Fruit fly (Drosophila melanogaster) whole organism, embryonic: ENCODE results near the gene Rpt5.

Source experiments
- Asciz ChIP-seq: fragments of 200-800 bp; sonication (Bioruptor generic); optimal IDR thresholded peaks from 2 replicates; lab custom pipeline; 2017; ENCODE audit warnings: missing biosample characterization, mild to moderate bottlenecking, missing genetic modification characterization, missing genetic modification reagents
- B-H1 ChIP-seq: fragments of 200-800 bp; sonication (Bioruptor generic); IDR thresholded peaks from 3 replicates; pipeline ENCODE4 v1.3.6; 2022; ENCODE audit warnings: missing biosample characterization, missing genetic modification characterization
- BEAF-32 ChIP-seq: fragments of 200-800 bp; sonication (Bioruptor generic); optimal IDR thresholded peaks from 3 replicates; lab custom pipeline; 2017; ENCODE audit warnings: missing biosample characterization, missing genetic modification characterization, mild to moderate bottlenecking, moderate library complexity, missing genetic modification reagents
- CG11723 ChIP-seq: fragments of 200-800 bp; sonication (Bioruptor generic); optimal IDR thresholded peaks from 2 replicates; lab custom pipeline; 2017; ENCODE audit warnings: missing biosample characterization, mild to moderate bottlenecking, missing genetic modification characterization
- CG13123 ChIP-seq: fragments of 200-800 bp; sonication (Bioruptor generic); optimal IDR thresholded peaks from 2 replicates; lab custom pipeline; 2016; ENCODE audit warnings: missing biosample characterization, missing genetic modification characterization
- CG13894 ChIP-seq: fragments of 200-800 bp; sonication (Bioruptor generic); optimal IDR thresholded peaks from 3 replicates; lab custom pipeline; 2018; ENCODE audit warnings: missing biosample characterization, mild to moderate bottlenecking, missing genetic modification characterization, moderate library complexity
- CG14050 ChIP-seq: fragments of 200-800 bp; sonication (Bioruptor generic); IDR thresholded peaks from 3 replicates; pipeline ENCODE4 v1.3.6; 2022; ENCODE audit warnings: missing biosample characterization, missing genetic modification characterization
- CG15073 ChIP-seq: fragments of 200-800 bp; sonication (Bioruptor generic); optimal IDR thresholded peaks from 2 replicates; lab custom pipeline; 2016; ENCODE audit warnings: missing biosample characterization, missing genetic modification characterization
- CG17328 ChIP-seq: fragments of 200-800 bp; sonication (Bioruptor generic); IDR thresholded peaks from 2 replicates; pipeline ENCODE4 v1.3.6; 2022; ENCODE audit warnings: missing biosample characterization, missing genetic modification characterization
- CG2712 ChIP-seq: fragments of 200-800 bp; optimal IDR thresholded peaks from 3 replicates; lab custom pipeline; 2019; ENCODE audit warnings: missing biosample characterization, mild to moderate bottlenecking, missing genetic modification characterization, moderate library complexity
- CG31388 ChIP-seq: fragments of 200-800 bp; sonication (Bioruptor generic); optimal IDR thresholded peaks from 2 replicates; lab custom pipeline; 2016; ENCODE audit warnings: missing biosample characterization, missing genetic modification characterization
- CG33213 ChIP-seq: fragments of 200-800 bp; sonication (Bioruptor generic); optimal IDR thresholded peaks from 3 replicates; lab custom pipeline; 2016; ENCODE audit warnings: missing biosample characterization, missing genetic modification characterization
- CG3995 ChIP-seq: fragments of 200-800 bp; sonication (Bioruptor generic); optimal IDR thresholded peaks from 3 replicates; lab custom pipeline; 2016; ENCODE audit warnings: missing biosample characterization, missing genetic modification characterization
- CG6175 ChIP-seq: fragments of 200-800 bp; sonication (Bioruptor generic); IDR thresholded peaks from 3 replicates; pipeline ENCODE4 v1.3.6; 2022; ENCODE audit warnings: missing biosample characterization, missing genetic modification characterization
- CG6689 ChIP-seq: fragments of 200-800 bp; sonication (Bioruptor generic); IDR thresholded peaks from 2 replicates; pipeline ENCODE4 v1.3.6; 2022; ENCODE audit warnings: missing biosample characterization, missing genetic modification characterization
- CG7357 ChIP-seq: fragments of 200-800 bp; sonication (Bioruptor generic); IDR thresholded peaks from 3 replicates; pipeline ENCODE4 v1.3.6; 2022; ENCODE audit warnings: missing biosample characterization, missing genetic modification characterization
- CG7745 ChIP-seq: fragments of 200-800 bp; sonication (Bioruptor generic); optimal IDR thresholded peaks from 2 replicates; lab custom pipeline; 2018; ENCODE audit warnings: missing biosample characterization, mild to moderate bottlenecking, missing genetic modification characterization, moderate library complexity
- Camta ChIP-seq: fragments of 200-800 bp; sonication (Bioruptor generic); optimal IDR thresholded peaks from 2 replicates; lab custom pipeline; 2016; ENCODE audit warnings: missing biosample characterization, missing genetic modification characterization
- Dp ChIP-seq: fragments of 200-800 bp; sonication (Bioruptor generic); optimal IDR thresholded peaks from 2 replicates; lab custom pipeline; 2018; ENCODE audit warnings: missing biosample characterization, mild to moderate bottlenecking, missing genetic modification characterization, moderate library complexity
- H15 ChIP-seq: fragments of 200-800 bp; sonication (Bioruptor generic); IDR thresholded peaks from 3 replicates; pipeline ENCODE4 v1.3.6; 2022; ENCODE audit warnings: missing biosample characterization, missing genetic modification characterization
- H2.0 ChIP-seq: fragments of 200-800 bp; sonication (Bioruptor generic); IDR thresholded peaks from 2 replicates; pipeline ENCODE4 v1.3.6; 2022; ENCODE audit warnings: missing biosample characterization, missing genetic modification characterization
- HLH54F ChIP-seq: fragments of 200-800 bp; sonication (Bioruptor generic); optimal IDR thresholded peaks from 3 replicates; lab custom pipeline; 2016; ENCODE audit warnings: missing biosample characterization, missing genetic modification characterization
- Kr ChIP-seq: fragments of 200-800 bp; sonication (Bioruptor generic); optimal IDR thresholded peaks from 2 replicates; lab custom pipeline; 2017; ENCODE audit warnings: missing biosample characterization, mild to moderate bottlenecking, missing genetic modification characterization
- MTF-1 ChIP-seq: fragments of 200-800 bp; sonication (Bioruptor generic); optimal IDR thresholded peaks from 2 replicates; lab custom pipeline; 2018; ENCODE audit warnings: missing biosample characterization, mild to moderate bottlenecking, missing genetic modification characterization, borderline replicate concordance
- Mad ChIP-seq: fragments of 200-800 bp; sonication (Bioruptor generic); optimal IDR thresholded peaks from 2 replicates; lab custom pipeline; 2016; ENCODE audit warnings: missing biosample characterization, missing genetic modification characterization
- Mes4 ChIP-seq: fragments of 200-800 bp; sonication (Bioruptor generic); optimal IDR thresholded peaks from 2 replicates; lab custom pipeline; 2016; ENCODE audit warnings: missing biosample characterization, missing genetic modification characterization
- Rfx ChIP-seq: fragments of 200-800 bp; sonication (Bioruptor generic); IDR thresholded peaks from 2 replicates; pipeline ENCODE4 v1.3.6; 2022; ENCODE audit warnings: missing biosample characterization, missing genetic modification characterization
- Sry-β ChIP-seq: fragments of 200-800 bp; sonication (Bioruptor generic); optimal IDR thresholded peaks from 2 replicates; lab custom pipeline; 2018; ENCODE audit warnings: missing biosample characterization, mild to moderate bottlenecking, missing genetic modification characterization, moderate library complexity
- abd-A ChIP-seq: fragments of 200-800 bp; sonication (Bioruptor generic); optimal IDR thresholded peaks from 3 replicates; lab custom pipeline; 2019; ENCODE audit warnings: missing biosample characterization, mild to moderate bottlenecking, missing genetic modification characterization, moderate library complexity
- ara ChIP-seq: fragments of 200-800 bp; sonication (Bioruptor generic); IDR thresholded peaks from 2 replicates; pipeline ENCODE4 v1.3.6; 2022; ENCODE audit warnings: missing biosample characterization, missing genetic modification characterization
- bab2 ChIP-seq: fragments of 200-800 bp; sonication (Bioruptor generic); optimal IDR thresholded peaks from 2 replicates; lab custom pipeline; 2016; ENCODE audit warnings: missing biosample characterization, missing genetic modification characterization
- bcd ChIP-seq: fragments of 200-800 bp; sonication (Bioruptor generic); optimal IDR thresholded peaks from 2 replicates; lab custom pipeline; 2017; ENCODE audit warnings: missing biosample characterization, mild to moderate bottlenecking, missing genetic modification characterization
- br ChIP-seq: fragments of >200 bp; optimal IDR thresholded peaks from 2 replicates; lab custom pipeline; 2017
- disco-r ChIP-seq: fragments of 200-800 bp; sonication (Bioruptor generic); optimal IDR thresholded peaks from 2 replicates; lab custom pipeline; 2016; ENCODE audit warnings: missing biosample characterization, missing genetic modification characterization
- ewg ChIP-seq: fragments of 200-800 bp; sonication (Bioruptor generic); optimal IDR thresholded peaks from 3 replicates; lab custom pipeline; 2017; ENCODE audit warnings: mild to moderate bottlenecking, missing biosample characterization, missing genetic modification reagents, missing genetic modification characterization
- h ChIP-seq: fragments of >200 bp; optimal IDR thresholded peaks from 2 replicates; lab custom pipeline; 2017
- her ChIP-seq: fragments of 200-800 bp; sonication (Bioruptor generic); optimal IDR thresholded peaks from 2 replicates; lab custom pipeline; 2016; ENCODE audit warnings: missing biosample characterization, missing genetic modification characterization
- hth ChIP-seq: fragments of >200 bp; optimal IDR thresholded peaks from 2 replicates; lab custom pipeline; 2017; ENCODE audit warnings: inconsistent platforms
- mld ChIP-seq: fragments of 200-800 bp; sonication (Bioruptor generic); IDR thresholded peaks from 3 replicates; pipeline ENCODE4 v1.3.6; 2022; ENCODE audit warnings: missing biosample characterization, missing genetic modification characterization; ENCODE audit not compliant: partially characterized antibody
- nau ChIP-seq: fragments of 200-800 bp; sonication (Bioruptor generic); optimal IDR thresholded peaks from 3 replicates; lab custom pipeline; 2017; ENCODE audit warnings: missing biosample characterization, mild to moderate bottlenecking, missing genetic modification characterization, missing genetic modification reagents
- nerfin-1 ChIP-seq: fragments of 200-800 bp; sonication (Bioruptor generic); optimal IDR thresholded peaks from 3 replicates; lab custom pipeline; 2019; ENCODE audit warnings: missing biosample characterization, mild to moderate bottlenecking, missing genetic modification characterization, moderate library complexity
- nmo ChIP-seq: fragments of 200-800 bp; sonication (Bioruptor generic); optimal IDR thresholded peaks from 2 replicates; lab custom pipeline; 2018; ENCODE audit warnings: missing biosample characterization, mild to moderate bottlenecking, missing genetic modification characterization, moderate library complexity
- pros ChIP-seq: fragments of 200-800 bp; sonication (Bioruptor generic); optimal IDR thresholded peaks from 3 replicates; lab custom pipeline; 2019; ENCODE audit warnings: missing biosample characterization, mild to moderate bottlenecking, missing genetic modification characterization, moderate library complexity
- sd ChIP-seq: fragments of 200-800 bp; sonication (Bioruptor generic); optimal IDR thresholded peaks from 3 replicates; lab custom pipeline; 2018; ENCODE audit warnings: missing biosample characterization, mild to moderate bottlenecking, missing genetic modification characterization, moderate library complexity
- sob ChIP-seq: fragments of 200-800 bp; sonication (Bioruptor generic); IDR thresholded peaks from 2 replicates; pipeline ENCODE4 v1.3.6; 2022; ENCODE audit warnings: missing biosample characterization, missing genetic modification characterization
- stc ChIP-seq: fragments of 200-800 bp; sonication (Bioruptor generic); IDR thresholded peaks from 2 replicates; pipeline ENCODE4 v1.3.6; 2022; ENCODE audit warnings: missing biosample characterization, missing genetic modification characterization
- stwl ChIP-seq: fragments of 200-800 bp; sonication (Bioruptor generic); optimal IDR thresholded peaks from 3 replicates; lab custom pipeline; 2018; ENCODE audit warnings: missing biosample characterization, mild to moderate bottlenecking, missing genetic modification characterization, moderate library complexity
- tin ChIP-seq: fragments of 200-800 bp; sonication (Bioruptor generic); optimal IDR thresholded peaks from 3 replicates; lab custom pipeline; 2016; ENCODE audit warnings: missing biosample characterization, missing genetic modification characterization
- vfl ChIP-seq: fragments of 200-800 bp; sonication (Bioruptor generic); optimal IDR thresholded peaks from 2 replicates; lab custom pipeline; 2016; ENCODE audit warnings: missing biosample characterization, missing genetic modification characterization
- zen2 ChIP-seq: fragments of 200-800 bp; sonication (Bioruptor generic); IDR thresholded peaks from 3 replicates; pipeline ENCODE4 v1.3.6; 2022; ENCODE audit warnings: missing biosample characterization, missing genetic modification characterization; ENCODE audit not compliant: partially characterized antibody
- zfh1 ChIP-seq: fragments of 200-800 bp; sonication (Bioruptor generic); IDR thresholded peaks from 3 replicates; pipeline ENCODE4 v1.3.6; 2022; ENCODE audit warnings: missing biosample characterization, missing genetic modification characterization

Rpt5 gene

DNA sequence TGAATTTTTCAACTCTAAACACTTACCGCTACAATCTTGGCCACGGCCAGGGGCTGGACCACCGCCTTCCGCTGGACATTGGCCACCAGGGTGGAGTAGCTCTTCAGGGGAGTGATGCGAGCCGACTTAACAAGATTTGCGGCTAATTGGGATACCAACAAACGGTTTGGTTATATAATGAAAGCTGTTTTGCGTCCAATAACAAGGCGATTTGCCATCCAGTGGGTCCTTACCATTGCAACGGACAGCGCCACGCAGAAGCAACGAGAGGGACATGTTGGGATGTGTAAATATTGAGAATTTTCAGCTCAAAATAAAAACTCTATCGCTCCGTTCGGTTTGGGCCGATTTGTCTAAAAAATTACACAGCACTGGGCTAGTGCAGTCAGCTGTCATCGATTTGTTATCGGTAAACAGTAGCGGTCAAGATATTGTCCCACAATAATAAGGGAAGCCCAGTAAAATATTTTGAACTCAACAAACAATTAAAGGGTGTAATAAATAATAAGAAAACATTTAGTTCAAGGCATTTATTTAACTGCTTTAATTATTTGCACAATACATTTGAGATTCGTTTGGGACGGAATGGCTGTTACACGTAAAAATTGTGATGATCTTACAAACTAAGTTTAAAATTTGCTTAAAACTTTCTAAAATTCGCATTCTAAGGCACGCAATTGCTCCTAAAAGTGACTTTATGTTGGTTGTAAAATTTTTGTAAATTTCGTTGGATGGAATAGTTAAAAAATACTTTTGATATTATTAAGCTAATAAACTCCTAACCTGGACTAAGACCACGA is 7.7 kb downstream of the Rpt5 start, which contains the start of gene SdhD (continued):
- TF ChIP-seq CG7745 (tag; lab: Kevin White, UChicago) (no peak), stwl (tag; lab: Kevin White, UChicago) (peak; percentile 91), B-H1 (GFP tag; lab: Robert Waterston, UW) (no peak), Sry-β (no peak), tin (GFP tag; lab: Kevin White, UChicago) (peak; percentile 32), Asciz (GFP tag; lab: Kevin White, UChicago) (no peak), her (GFP tag; lab: Kevin White, UChicago) (peak; percentile 47), CG31388 (no peak), vfl (GFP tag; lab: Kevin White, UChicago) (peak; percentile 53), CG13894 (tag; lab: Kevin White, UChicago) (no peak), nau (GFP tag; lab: Kevin White, UChicago) (no peak), MTF-1 (no peak), CG14050 (GFP tag; lab: Robert Waterston, UW) (no peak), pros (GFP tag; lab: Kevin White, UChicago) (no peak), nmo (GFP tag; lab: Kevin White, UChicago) (peak; percentile 4), nerfin-1 (tag; lab: Kevin White, UChicago) (no peak), stc (GFP tag; lab: Robert Waterston, UW) (no peak), Camta (GFP tag; lab: Kevin White, UChicago) (peak; percentile 24), CG3995 (GFP tag; lab: Kevin White, UChicago) (peak; percentile 31), hth (no peak), CG6689 (no peak), zen2 (GFP tag; lab: Robert Waterston, UW) (no peak; the same call in 2 of the 3 replicates), Dp (GFP tag; lab: Kevin White, UChicago) (peak; percentile 29), Rfx (GFP tag; lab: Robert Waterston, UW) (peak; percentile 35; the same call in 1 of the 2 replicates), BEAF-32 (GFP tag; lab: Kevin White, UChicago) (peak; percentile 48), sd (tag; lab: Kevin White, UChicago) (no peak), sob (GFP tag; lab: Robert Waterston, UW) (peak; percentile 40; the same call in 1 of the 2 replicates), ara (GFP tag; lab: Robert Waterston, UW) (0 out of 2 replicates have a peak, but pooled peaks have one; percentile 42), CG33213 (GFP tag; lab: Kevin White, UChicago) (peak; percentile 30), CG15073 (peak; percentile 99), disco-r (no peak), HLH54F (GFP tag; lab: Kevin White, UChicago) (no peak), h (lab: Kevin White, UChicago) (no peak), mld (GFP tag; lab: Robert Waterston, UW) (no peak), CG2712 (tag; lab: Kevin White, UChicago) (peak; percentile 24), CG11723 (GFP tag; lab: Kevin White, UChicago) (no peak), Kr (no peak), Mad (GFP tag; lab: Kevin White, UChicago) (peak; percentile 1), CG6175 (GFP tag; lab: Robert Waterston, UW) (no peak), abd-A (no peak), CG13123 (no peak), Mes4 (no peak), br (lab: Kevin White, UChicago) (no peak), bab2 (GFP tag; lab: Kevin White, UChicago) (no peak), CG7357 (GFP tag; lab: Robert Waterston, UW) (no peak), bcd (GFP tag; lab: Kevin White, UChicago) (no peak), H15 (GFP tag; lab: Robert Waterston, UW) (peak; percentile 18; the same call in 1 of the 3 replicates), H2.0 (GFP tag; lab: Robert Waterston, UW) (no peak), zfh1 (no peak), CG17328 (GFP tag; lab: Robert Waterston, UW) (no peak; the same call in 1 of the 2 replicates), ewg (GFP tag; lab: Kevin White, UChicago) (no peak)
